Fruit fly (Drosophila melanogaster): ENCODE measurements around the gene CG13806.

dm6 chr3L:2257412-2257862, 8.8 kb upstream of the CG13806 start, which contains the start of the genes CG1275 and Elp5:
- peak; percentile 98 for TF ChIP-seq Pif1B (GFP tag; optimal IDR thresholded peaks at IDR 0.05)
- TF ChIP-seq CG15710 (tag; optimal IDR thresholded peaks at IDR 0.05) = peak; percentile 99
- TF ChIP-seq CG14655 (GFP tag; optimal IDR thresholded peaks at IDR 0.05) = peak; percentile 97
- TF ChIP-seq fd96Ca (GFP tag; IDR thresholded peaks at IDR 0.05) = peak; percentile 100
- TF ChIP-seq CG8159 (tag; optimal IDR thresholded peaks at IDR 0.05) = peak; percentile 97
- peak; percentile 93 for TF ChIP-seq EcR (GFP tag; optimal IDR thresholded peaks at IDR 0.05)
- TF ChIP-seq CG4496 (GFP tag; IDR thresholded peaks at IDR 0.05) = peak; percentile 100
